Fruit fly (Drosophila melanogaster): ENCODE results near the gene Nup58.
A peak's percentile ranks its signal among the peaks of the same experiment; 100 is the strongest.

The Nup58 gene

DNA sequence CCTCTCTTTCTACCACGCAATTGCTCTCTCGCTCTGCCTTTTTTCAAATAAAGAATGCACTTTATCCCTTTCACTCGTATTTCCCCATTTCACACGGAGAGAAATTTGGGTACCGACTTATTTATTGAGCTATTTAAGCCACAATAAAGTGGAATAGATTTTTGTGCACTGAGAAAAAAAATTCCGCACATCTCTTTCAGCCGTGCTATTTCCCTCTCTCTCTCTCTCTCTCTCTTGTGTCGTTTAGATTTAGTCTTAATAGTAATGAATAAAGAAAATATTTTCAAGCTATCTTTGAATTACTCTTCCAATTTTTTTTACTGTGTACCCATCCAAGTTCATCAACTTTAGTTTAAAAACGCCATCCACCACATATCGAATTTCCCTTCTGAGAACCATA is 21.2 kb upstream of the Nup58 start (continued):
- TF ChIP-seq CG3726 (GFP tag; IDR thresholded peaks at IDR 0.05) (peak; percentile 55; the same call in 1 of the 3 replicates), CG12299 (tag; optimal IDR thresholded peaks at IDR 0.05) (no peak), CG12104 (GFP tag; optimal IDR thresholded peaks at IDR 0.05) (no peak), CG1529 (GFP tag; optimal IDR thresholded peaks at IDR 0.05) (peak; percentile 21), CG15011 (GFP tag; optimal IDR thresholded peaks at IDR 0.05) (peak; percentile 32), CG4854 (GFP tag; optimal IDR thresholded peaks at IDR 0.05) (peak; percentile 24), CG33213 (GFP tag; optimal IDR thresholded peaks at IDR 0.05) (peak; percentile 40), CG30020 (tag; optimal IDR thresholded peaks at IDR 0.05) (no peak), CG2889 (GFP tag; IDR thresholded peaks at IDR 0.05) (peak; percentile 35; the same call in 1 of the 3 replicates), CG14050 (GFP tag; IDR thresholded peaks at IDR 0.05) (peak; percentile 64), insv (GFP tag; optimal IDR thresholded peaks at IDR 0.05) (no peak), pum (GFP tag; optimal IDR thresholded peaks at IDR 0.05) (peak; percentile 44), esg (GFP tag; conservative IDR thresholded peaks at IDR 0.05) (peak; percentile 57), Dek (tag; optimal IDR thresholded peaks at IDR 0.05) (peak; percentile 33), CG1603 (tag; optimal IDR thresholded peaks at IDR 0.05) (peak; percentile 57), bigmax (GFP tag; optimal IDR thresholded peaks at IDR 0.05) (no peak), her (GFP tag; optimal IDR thresholded peaks at IDR 0.05) (peak; percentile 26), CG2875 (GFP tag; optimal IDR thresholded peaks at IDR 0.05) (peak; percentile 48), Dfd (GFP tag; optimal IDR thresholded peaks at IDR 0.05) (no peak), Xbp1 (GFP tag; optimal IDR thresholded peaks at IDR 0.05) (peak; percentile 55), CG6254 (GFP tag; optimal IDR thresholded peaks at IDR 0.05) (peak; percentile 27), wor (GFP tag; IDR thresholded peaks at IDR 0.05) (peak; percentile 38; the same call in 1 of the 2 replicates), salm (tag; optimal IDR thresholded peaks at IDR 0.05) (peak; percentile 34), Ets65A (GFP tag) (peak; percentile 93), CG13775 (GFP tag; optimal IDR thresholded peaks at IDR 0.05) (no peak), Sox102F (GFP tag; optimal IDR thresholded peaks at IDR 0.05) (peak; percentile 73), CG1792 (GFP tag; optimal IDR thresholded peaks at IDR 0.05) (peak; percentile 27), CG7928 (GFP tag; optimal IDR thresholded peaks at IDR 0.05) (no peak), CG10462 (GFP tag; optimal IDR thresholded peaks at IDR 0.05) (peak; percentile 29), CG10321 (GFP tag; IDR thresholded peaks at IDR 0.05) (peak; percentile 37; the same call in 1 of the 2 replicates), tin (GFP tag; optimal IDR thresholded peaks at IDR 0.05) (peak; percentile 37), pho (GFP tag; optimal IDR thresholded peaks at IDR 0.05) (peak; percentile 60), slbo (GFP tag; IDR thresholded peaks at IDR 0.05) (peak; percentile 69), CG10979 (tag; optimal IDR thresholded peaks at IDR 0.05) (peak; percentile 56), CG8388 (GFP tag; optimal IDR thresholded peaks at IDR 0.05) (peak; percentile 56), Fer3 (tag; optimal IDR thresholded peaks at IDR 0.05) (peak; percentile 47), Hr51 (GFP tag; optimal IDR thresholded peaks at IDR 0.05) (peak in 1 of 2 experiments; percentile 61), CG8765 (GFP tag; IDR thresholded peaks at IDR 0.05) (no peak), fd64A (GFP tag; optimal IDR thresholded peaks at IDR 0.05) (no peak), CG5245 (GFP tag; optimal IDR thresholded peaks at IDR 0.05) (peak; percentile 45), CG15696 (tag; optimal IDR thresholded peaks at IDR 0.05) (no peak), CG17359 (tag; optimal IDR thresholded peaks at IDR 0.05) (peak; percentile 60), CG8944 (GFP tag; optimal IDR thresholded peaks at IDR 0.05) (peak; percentile 56), gsb (GFP tag; IDR thresholded peaks at IDR 0.05) (0 out of 2 replicates have a peak, but pooled peaks have one; percentile 20), CG42726 (GFP tag; IDR thresholded peaks at IDR 0.05; ENCODE audit: partially characterized antibody) (no peak), hbn (GFP tag; IDR thresholded peaks at IDR 0.05; ENCODE audit: partially characterized antibody) (no peak), CG7963 (GFP tag; IDR thresholded peaks at IDR 0.05; ENCODE audit: partially characterized antibody) (no peak), Vsx1 (GFP tag; optimal IDR thresholded peaks at IDR 0.05) (peak; percentile 44), CG3847 (GFP tag; IDR thresholded peaks at IDR 0.05) (peak; percentile 46; the same call in 1 of the 2 replicates), NC2α (GFP tag; optimal IDR thresholded peaks at IDR 0.05) (no peak)
